Fruit fly (Drosophila melanogaster): ENCODE data around the gene Ir85a.

Ir85a gene

DNA sequence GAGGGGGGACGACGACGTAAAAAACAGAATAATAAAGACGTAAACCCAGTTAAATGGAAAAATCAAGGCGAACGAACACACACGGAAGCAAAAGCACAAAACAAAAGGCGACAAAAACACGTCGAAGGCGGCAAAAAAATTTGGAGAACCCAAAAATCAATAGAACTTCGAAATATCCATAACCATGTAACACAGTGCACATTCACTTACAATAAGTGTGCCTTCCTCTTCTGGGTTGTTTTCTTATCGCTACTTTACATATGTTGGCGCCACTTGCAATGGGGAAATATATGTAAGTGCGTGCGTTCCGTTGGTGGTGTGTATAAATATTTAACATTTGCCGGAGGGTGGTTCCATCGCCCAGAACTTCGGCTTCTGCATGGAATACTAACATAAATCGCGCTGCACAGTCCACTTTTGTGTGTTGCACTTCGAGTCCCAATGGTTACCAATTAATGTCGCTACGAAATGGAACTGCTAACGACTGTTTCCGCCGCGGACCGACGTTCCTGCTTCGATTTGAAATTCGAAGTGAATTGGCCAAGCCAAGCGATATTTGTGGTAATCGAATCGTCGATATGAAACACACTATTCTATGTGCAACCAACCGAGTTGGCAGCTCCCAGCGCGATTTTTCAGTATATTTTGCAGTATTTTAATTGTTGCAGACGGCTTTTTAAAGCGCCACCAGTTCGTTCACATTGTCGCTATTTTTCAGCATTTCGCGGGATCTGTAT, 47.2 kb upstream of the Ir85a start, which contains the start of the genes CG9801 and Nasp (continued):
- peak; percentile 16 for TF ChIP-seq pum (GFP tag; optimal IDR thresholded peaks at IDR 0.05)
- peak; percentile 36 for TF ChIP-seq Bteb2 (GFP tag; optimal IDR thresholded peaks at IDR 0.05)
- TF ChIP-seq CG11398 (GFP tag; optimal IDR thresholded peaks at IDR 0.05), result peak; percentile 20
- TF ChIP-seq dimm (GFP tag; IDR thresholded peaks at IDR 0.05), result no peak
- peak; percentile 66 for TF ChIP-seq CG11504 (tag; optimal IDR thresholded peaks at IDR 0.05)
- TF ChIP-seq slbo (GFP tag; IDR thresholded peaks at IDR 0.05), result peak; percentile 31; the same call in 1 of the 2 replicates
- peak; percentile 32 for TF ChIP-seq Mes4 (GFP tag; optimal IDR thresholded peaks at IDR 0.05)
- no peak for TF ChIP-seq fru (optimal IDR thresholded peaks at IDR 0.05)
- TF ChIP-seq gfzf (GFP tag; optimal IDR thresholded peaks at IDR 0.05), result peak; percentile 97
- TF ChIP-seq caup (GFP tag; optimal IDR thresholded peaks at IDR 0.05; ENCODE audit: severe bottlenecking), result no peak
- TF ChIP-seq CG12219 (GFP tag; optimal IDR thresholded peaks at IDR 0.05), result peak; percentile 32
- TF ChIP-seq aop (GFP tag; IDR thresholded peaks at IDR 0.05), result no peak
- peak; percentile 46 for TF ChIP-seq CG2120 (GFP tag; optimal IDR thresholded peaks at IDR 0.05)
- TF ChIP-seq gro (GFP tag; optimal IDR thresholded peaks at IDR 0.05), result peak; percentile 34
- TF ChIP-seq croc (GFP tag; conservative IDR thresholded peaks at IDR 0.05), result no peak
- peak; percentile 44 for TF ChIP-seq CG12391 (tag; optimal IDR thresholded peaks at IDR 0.05)
- peak; percentile 63 for TF ChIP-seq lab (GFP tag; optimal IDR thresholded peaks at IDR 0.05)
- no peak for TF ChIP-seq Oaz (GFP tag; IDR thresholded peaks at IDR 0.05)
- TF ChIP-seq Poxn (GFP tag; IDR thresholded peaks at IDR 0.05), result no peak
- peak; percentile 51 for TF ChIP-seq row (GFP tag; IDR thresholded peaks at IDR 0.05)
- TF ChIP-seq Eip74EF (GFP tag; optimal IDR thresholded peaks at IDR 0.05), result peak in 1 of 2 experiments; percentile 73
- no peak for TF ChIP-seq Rx (GFP tag; IDR thresholded peaks at IDR 0.05)
- no peak for TF ChIP-seq CG17568 (GFP tag; optimal IDR thresholded peaks at IDR 0.05)
- no peak for TF ChIP-seq CG7357 (GFP tag; IDR thresholded peaks at IDR 0.05)
- peak; percentile 22 for TF ChIP-seq CG7928 (GFP tag; optimal IDR thresholded peaks at IDR 0.05)
- TF ChIP-seq da (GFP tag; optimal IDR thresholded peaks at IDR 0.05), result no peak
- TF ChIP-seq Neu2 (GFP tag; optimal IDR thresholded peaks at IDR 0.05; ENCODE audit: borderline replicate concordance), result no peak
- TF ChIP-seq ind (GFP tag; optimal IDR thresholded peaks at IDR 0.05), result peak; percentile 19
- TF ChIP-seq Spps (tag; optimal IDR thresholded peaks at IDR 0.05), result no peak
- peak; percentile 76 for TF ChIP-seq HmgZ (tag; optimal IDR thresholded peaks at IDR 0.05)
- TF ChIP-seq sug (tag; optimal IDR thresholded peaks at IDR 0.05), result no peak
- TF ChIP-seq sna (GFP tag; IDR thresholded peaks at IDR 0.05; ENCODE audit: partially characterized antibody), result peak; percentile 50; the same call in 1 of the 2 replicates
- peak; percentile 16 for TF ChIP-seq wek (GFP tag; optimal IDR thresholded peaks at IDR 0.05)
- 0 out of 2 replicates have a peak, but pooled peaks have one; percentile 6 for TF ChIP-seq CG11696 (GFP tag; IDR thresholded peaks at IDR 0.05)
- TF ChIP-seq kay (GFP tag; optimal IDR thresholded peaks at IDR 0.05), result peak; percentile 23
- TF ChIP-seq CG42726 (GFP tag; IDR thresholded peaks at IDR 0.05; ENCODE audit: partially characterized antibody), result peak; percentile 54; the same call in 1 of the 2 replicates
- peak; percentile 9; the same call in 1 of the 2 replicates for TF ChIP-seq CG10366 (GFP tag; IDR thresholded peaks at IDR 0.05)
- TF ChIP-seq Opbp (GFP tag; IDR thresholded peaks at IDR 0.05; ENCODE audit: partially characterized antibody), result peak; percentile 77
- 0 out of 3 replicates have a peak, but pooled peaks have one; percentile 6 for TF ChIP-seq zen2 (GFP tag; IDR thresholded peaks at IDR 0.05; ENCODE audit: partially characterized antibody)
- TF ChIP-seq zfh1 (GFP tag; IDR thresholded peaks at IDR 0.05), result peak; percentile 29; the same call in 1 of the 3 replicates
- TF ChIP-seq crp (GFP tag; optimal IDR thresholded peaks at IDR 0.05), result peak in 1 of 2 experiments; percentile 16

Data from whole organism, embryonic.